Worm (Caenorhabditis elegans) whole organism, L1 larva: ENCODE data around the gene sre-54.

Source experiments
- alr-1 ChIP-seq: fragments of 200-800 bp; sonication (Bioruptor generic); optimal IDR thresholded peaks from 2 replicates; lab custom pipeline; 2018; ENCODE audit warnings: borderline replicate concordance, mild to moderate bottlenecking, missing genetic modification characterization, missing compliant biosample characterization
- blmp-1 ChIP-seq: fragments of 150-350 bp; optimal IDR thresholded peaks from 2 replicates; lab custom pipeline; 2014; ENCODE audit warnings: missing biosample characterization, missing genetic modification characterization
- ces-1 ChIP-seq: fragments of 150-350 bp; optimal IDR thresholded peaks from 2 replicates; lab custom pipeline; 2014; ENCODE audit warnings: missing biosample characterization, missing genetic modification reagents, missing genetic modification characterization
- egl-27 ChIP-seq, 2 experiments: fragments of 150-350 bp in 1 of 2; sonication (generic microtip); optimal IDR thresholded peaks; 3 replicates each; lab custom pipeline; 2017 to 2018; ENCODE audit warnings: missing biosample characterization in 2 of 2, missing genetic modification characterization in 2 of 2, missing genetic modification reagents in 2 of 2
- elt-2 ChIP-seq: sonication (generic microtip); optimal IDR thresholded peaks from 2 replicates; lab custom pipeline; 2016; ENCODE audit warnings: missing genetic modification characterization, mild to moderate bottlenecking, inconsistent platforms, missing compliant biosample characterization, missing genetic modification reagents
- jun-1 ChIP-seq: fragments of 150-350 bp; optimal IDR thresholded peaks from 2 replicates; lab custom pipeline; 2014; ENCODE audit warnings: missing biosample characterization, missing genetic modification reagents, missing genetic modification characterization
- lsy-2 ChIP-seq, 2 experiments: fragments of 150-350 bp; optimal IDR thresholded peaks; 2 replicates each; lab custom pipeline; 2014; ENCODE audit warnings: missing biosample characterization in 2 of 2, missing genetic modification characterization in 2 of 2
- nhr-12 ChIP-seq: sonication (generic microtip); optimal IDR thresholded peaks from 2 replicates; lab custom pipeline; 2017; ENCODE audit warnings: missing biosample characterization, missing genetic modification characterization
- nhr-76 ChIP-seq: sonication (generic microtip); optimal IDR thresholded peaks from 2 replicates; lab custom pipeline; 2017; ENCODE audit warnings: missing biosample characterization, missing genetic modification characterization
- nhr-90 ChIP-seq: sonication (generic microtip); optimal IDR thresholded peaks from 2 replicates; lab custom pipeline; 2016; ENCODE audit warnings: mild to moderate bottlenecking, missing genetic modification characterization, missing compliant biosample characterization; ENCODE audit not compliant: poor library complexity
- pag-3 ChIP-seq: sonication (generic microtip); optimal IDR thresholded peaks from 2 replicates; lab custom pipeline; 2017; ENCODE audit warnings: missing genetic modification characterization, mild to moderate bottlenecking, missing compliant biosample characterization, antibody characterized with exemption, borderline replicate concordance; ENCODE audit not compliant: insufficient read depth
- rnt-1 ChIP-seq: sonication (generic microtip); optimal IDR thresholded peaks from 2 replicates; lab custom pipeline; 2016; ENCODE audit warnings: mild to moderate bottlenecking, missing genetic modification characterization, moderate library complexity, missing compliant biosample characterization
- snpc-4 ChIP-seq: fragments of 150-350 bp; optimal IDR thresholded peaks from 2 replicates; lab custom pipeline; 2014; ENCODE audit warnings: missing biosample characterization, missing genetic modification characterization

DNA sequence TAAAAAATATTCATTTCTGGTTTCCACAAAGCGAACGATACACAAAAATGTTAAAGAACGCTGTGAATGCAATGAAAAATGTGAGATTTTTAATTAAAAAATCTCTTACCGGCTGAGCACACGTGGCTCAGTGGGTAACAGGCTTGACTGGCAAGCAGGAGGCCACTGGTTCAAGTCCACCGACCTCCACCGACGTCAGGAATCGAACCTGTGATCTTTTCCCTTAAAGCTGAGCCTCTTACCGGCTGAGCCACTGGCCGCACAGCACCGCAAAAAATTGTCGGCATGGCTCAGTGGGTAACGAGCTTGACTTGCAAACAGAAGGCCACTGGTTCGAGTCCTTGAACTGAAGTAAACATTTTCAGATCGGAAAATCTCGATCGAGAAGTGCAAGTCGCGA, 12.1 kb downstream of the sre-54 start, which contains the start of gene C44C11.6:
- TF ChIP-seq rnt-1 (tag; lab: Kevin White, UChicago) (peak; percentile 23), snpc-4 (tag; lab: Kevin White, UChicago) (no peak), nhr-90 (tag; lab: Kevin White, UChicago) (no peak), pag-3 (tag; lab: Kevin White, UChicago) (no peak), nhr-76 (no peak), lsy-2 (tag; optimal IDR thresholded peaks at IDR 0.05; lab: Kevin White, UChicago) (no peak), nhr-12 (tag; lab: Kevin White, UChicago) (no peak), jun-1 (tag; lab: Kevin White, UChicago) (no peak), blmp-1 (tag; lab: Kevin White, UChicago) (no peak), alr-1 (tag; lab: Kevin White, UChicago) (no peak), elt-2 (tag; lab: Kevin White, UChicago) (no peak), ces-1 (no peak), egl-27 (tag; optimal IDR thresholded peaks at IDR 0.05; lab: Kevin White, UChicago) (no peak)
